Fruit fly (Drosophila melanogaster): ENCODE data around the gene pcx.

Gene pcx

DNA sequence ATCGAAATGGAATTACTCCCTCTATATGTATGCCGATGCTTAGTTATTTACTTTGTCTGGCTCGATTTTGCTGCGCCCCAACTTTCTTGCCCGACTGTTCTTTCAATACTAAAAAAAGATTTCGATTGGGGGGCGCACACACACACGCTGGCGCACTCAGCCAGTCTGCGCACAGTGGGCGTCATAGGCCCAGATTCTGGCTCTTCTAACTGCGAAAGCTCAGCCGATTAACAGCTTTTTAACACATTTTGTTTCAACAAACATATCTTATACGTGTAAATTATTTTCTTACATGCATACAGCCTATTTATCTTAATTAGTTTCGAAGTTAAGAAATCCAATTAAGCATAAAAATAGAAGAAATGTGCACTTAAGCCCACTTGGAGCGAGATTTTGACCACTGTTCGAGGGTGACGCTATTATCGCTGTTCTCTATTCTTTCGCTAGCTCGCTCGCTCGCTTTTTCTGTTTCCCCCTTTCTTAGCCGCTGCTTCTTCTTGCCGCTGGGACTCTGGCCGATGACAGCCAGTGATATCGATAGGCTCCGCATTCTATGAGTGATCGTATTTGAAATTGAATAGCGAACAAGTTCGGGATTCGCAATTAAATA, 2.8 kb upstream of the pcx start, which contains the start of gene Vinc:
Gene Vinc, minus strand, starts transcription at position 387 of the 610 bp plus-strand sequence.
- TF ChIP-seq GATAd (GFP tag; optimal IDR thresholded peaks at IDR 0.05) (no peak), Rel (GFP tag; optimal IDR thresholded peaks at IDR 0.05) (peak; percentile 40), Rel (tag; optimal IDR thresholded peaks at IDR 0.05) (peak; percentile 97), br (GFP tag; optimal IDR thresholded peaks at IDR 0.05) (peak; percentile 88), dmrt93B (GFP tag; optimal IDR thresholded peaks at IDR 0.05) (no peak), Hr83 (GFP tag; optimal IDR thresholded peaks at IDR 0.05; ENCODE audit: poor library complexity, severe bottlenecking) (peak; percentile 86), h (GFP tag; optimal IDR thresholded peaks at IDR 0.05) (peak; percentile 93), pan (optimal IDR thresholded peaks at IDR 0.05) (no peak), dl (GFP tag; optimal IDR thresholded peaks at IDR 0.05; ENCODE audit: insufficient read depth in 1 of 2, partially characterized antibody in 2 of 2) (no peak), OdsH (GFP tag; optimal IDR thresholded peaks at IDR 0.05) (peak; percentile 63), fru (GFP tag; optimal IDR thresholded peaks at IDR 0.05) (peak; percentile 95), psq (GFP tag; optimal IDR thresholded peaks at IDR 0.05) (peak; percentile 93), rgr (GFP tag; optimal IDR thresholded peaks at IDR 0.05) (peak; percentile 78), Myc (optimal IDR thresholded peaks at IDR 0.05) (no peak), Dif (GFP tag; optimal IDR thresholded peaks at IDR 0.05; ENCODE audit: partially characterized antibody) (peak; percentile 40), CrebA (GFP tag; optimal IDR thresholded peaks at IDR 0.05; ENCODE audit: borderline replicate concordance) (no peak), CG9705 (GFP tag; optimal IDR thresholded peaks at IDR 0.05) (peak; percentile 85), Vsx2 (GFP tag; optimal IDR thresholded peaks at IDR 0.05; ENCODE audit: partially characterized antibody) (no peak), tai (GFP tag; optimal IDR thresholded peaks at IDR 0.05) (no peak), Hnf4 (GFP tag; optimal IDR thresholded peaks at IDR 0.05) (no peak), Sp1 (GFP tag; optimal IDR thresholded peaks at IDR 0.05) (peak; percentile 82), brk (GFP tag; optimal IDR thresholded peaks at IDR 0.05) (no peak), ey (GFP tag; optimal IDR thresholded peaks at IDR 0.05) (peak; percentile 82), Hr78 (GFP tag; optimal IDR thresholded peaks at IDR 0.05) (no peak), N (GFP tag; optimal IDR thresholded peaks at IDR 0.05) (no peak), sage (GFP tag; optimal IDR thresholded peaks at IDR 0.05) (no peak), Dfd (GFP tag; optimal IDR thresholded peaks at IDR 0.05) (no peak), lola (GFP tag; optimal IDR thresholded peaks at IDR 0.05) (no peak), jim (GFP tag; optimal IDR thresholded peaks at IDR 0.05) (no peak), CG32264 (GFP tag; optimal IDR thresholded peaks at IDR 0.05) (peak; percentile 79), foxo (GFP tag; optimal IDR thresholded peaks at IDR 0.05) (peak in 1 of 2 experiments; percentile 93), HLH106 (tag; optimal IDR thresholded peaks at IDR 0.05) (peak; percentile 92), woc (GFP tag; optimal IDR thresholded peaks at IDR 0.05) (no peak), Abd-B (GFP tag; optimal IDR thresholded peaks at IDR 0.05) (no peak), Mio (GFP tag; optimal IDR thresholded peaks at IDR 0.05) (no peak), Jra (GFP tag; optimal IDR thresholded peaks at IDR 0.05) (peak; percentile 86), dsf (GFP tag; optimal IDR thresholded peaks at IDR 0.05; ENCODE audit: borderline replicate concordance) (no peak), usp (GFP tag; optimal IDR thresholded peaks at IDR 0.05) (no peak), sv (GFP tag; optimal IDR thresholded peaks at IDR 0.05) (peak; percentile 66)

- no peak for TF ChIP-seq Vsx2 (GFP tag; optimal IDR thresholded peaks at IDR 0.05; ENCODE audit: partially characterized antibody)
- no peak for TF ChIP-seq dmrt93B (GFP tag; optimal IDR thresholded peaks at IDR 0.05)
- TF ChIP-seq Abd-B (GFP tag; optimal IDR thresholded peaks at IDR 0.05): no peak
- TF ChIP-seq CrebA (GFP tag; optimal IDR thresholded peaks at IDR 0.05; ENCODE audit: borderline replicate concordance): no peak
- TF ChIP-seq GATAd (GFP tag; optimal IDR thresholded peaks at IDR 0.05): no peak
- no peak for TF ChIP-seq Hr83 (GFP tag; optimal IDR thresholded peaks at IDR 0.05; ENCODE audit: poor library complexity, severe bottlenecking)
- no peak for TF ChIP-seq tai (GFP tag; optimal IDR thresholded peaks at IDR 0.05)
- TF ChIP-seq foxo (GFP tag; optimal IDR thresholded peaks at IDR 0.05): no peak
- no peak for TF ChIP-seq N (GFP tag; optimal IDR thresholded peaks at IDR 0.05)
- no peak for TF ChIP-seq Dfd (GFP tag; optimal IDR thresholded peaks at IDR 0.05)
- TF ChIP-seq Jra (GFP tag; optimal IDR thresholded peaks at IDR 0.05): no peak
- no peak for TF ChIP-seq HLH106 (tag; optimal IDR thresholded peaks at IDR 0.05)
- no peak for TF ChIP-seq lola (GFP tag; optimal IDR thresholded peaks at IDR 0.05)
Observed at dm6 chrX:2223454-2223853, 1.6 kb upstream of the pcx start, which contains the start of gene CG14052. TSS of gene CG14052 (plus strand) at chrX:2223754.

Measured in whole organism, wandering third instar larva.